Fruit fly (Drosophila melanogaster): ENCODE results near the gene CG6299.

The CG6299 gene

dm6 chrX:15511399-15511798 is 48.9 kb downstream of the CG6299 start:
- TF ChIP-seq odd (GFP tag; optimal IDR thresholded peaks at IDR 0.05) (no peak), gsb-n (tag; optimal IDR thresholded peaks at IDR 0.05) (no peak), CG30020 (tag; optimal IDR thresholded peaks at IDR 0.05) (no peak), nau (GFP tag; optimal IDR thresholded peaks at IDR 0.05) (no peak), ftz-f1 (GFP tag; optimal IDR thresholded peaks at IDR 0.05) (no peak), chn (GFP tag; optimal IDR thresholded peaks at IDR 0.05) (no peak), gfzf (GFP tag; optimal IDR thresholded peaks at IDR 0.05) (no peak), CG3281 (GFP tag; optimal IDR thresholded peaks at IDR 0.05) (no peak), CG2889 (GFP tag; IDR thresholded peaks at IDR 0.05) (no peak), fd102C (GFP tag; optimal IDR thresholded peaks at IDR 0.05) (no peak), Aef1 (GFP tag; IDR thresholded peaks at IDR 0.05) (no peak), CG10431 (GFP tag; optimal IDR thresholded peaks at IDR 0.05) (no peak), CG6683 (GFP tag; optimal IDR thresholded peaks at IDR 0.05) (no peak), klu (GFP tag; IDR thresholded peaks at IDR 0.05) (no peak), Dek (tag; optimal IDR thresholded peaks at IDR 0.05) (no peak), HmgZ (tag; optimal IDR thresholded peaks at IDR 0.05) (no peak), NK7.1 (GFP tag; optimal IDR thresholded peaks at IDR 0.05) (no peak), maf-S (GFP tag; optimal IDR thresholded peaks at IDR 0.05) (no peak), Meics (GFP tag; optimal IDR thresholded peaks at IDR 0.05) (no peak), chinmo (GFP tag; IDR thresholded peaks at IDR 0.05; ENCODE audit: partially characterized antibody) (no peak), mam (GFP tag; optimal IDR thresholded peaks at IDR 0.05) (peak; percentile 18), tup (GFP tag; optimal IDR thresholded peaks at IDR 0.05) (no peak), tin (GFP tag; optimal IDR thresholded peaks at IDR 0.05) (peak; percentile 14), pum (GFP tag; optimal IDR thresholded peaks at IDR 0.05) (no peak), CG14710 (tag; optimal IDR thresholded peaks at IDR 0.05) (no peak), CG5953 (GFP tag; IDR thresholded peaks at IDR 0.05) (no peak), onecut (GFP tag; IDR thresholded peaks at IDR 0.05) (no peak), CG2120 (GFP tag; optimal IDR thresholded peaks at IDR 0.05) (peak; percentile 50), peb (GFP tag; IDR thresholded peaks at IDR 0.05) (no peak), Dfd (GFP tag; optimal IDR thresholded peaks at IDR 0.05) (no peak), Dll (GFP tag; IDR thresholded peaks at IDR 0.05; ENCODE audit: partially characterized antibody) (no peak), CG10147 (GFP tag; optimal IDR thresholded peaks at IDR 0.05) (no peak), CG13424 (tag; optimal IDR thresholded peaks at IDR 0.05) (no peak), CG8388 (GFP tag; optimal IDR thresholded peaks at IDR 0.05) (no peak), CTCF (GFP tag; optimal IDR thresholded peaks at IDR 0.05) (no peak), sim (GFP tag; IDR thresholded peaks at IDR 0.05) (no peak), pb (GFP tag; optimal IDR thresholded peaks at IDR 0.05) (no peak), br (optimal IDR thresholded peaks at IDR 0.05) (no peak), CG3726 (GFP tag; IDR thresholded peaks at IDR 0.05) (no peak), Bdp1 (GFP tag; optimal IDR thresholded peaks at IDR 0.05) (no peak), CG4328 (GFP tag; optimal IDR thresholded peaks at IDR 0.05) (no peak), ttk (GFP tag; IDR thresholded peaks at IDR 0.05) (0 out of 2 replicates have a peak, but pooled peaks have one; percentile 12), dysf (GFP tag; IDR thresholded peaks at IDR 0.05) (0 out of 3 replicates have a peak, but pooled peaks have one; percentile 16), CG10979 (tag; optimal IDR thresholded peaks at IDR 0.05) (no peak), HHEX (GFP tag; optimal IDR thresholded peaks at IDR 0.05) (no peak), CG17612 (GFP tag; IDR thresholded peaks at IDR 0.05) (no peak), Stat92E (GFP tag; optimal IDR thresholded peaks at IDR 0.05) (no peak), seq (GFP tag; IDR thresholded peaks at IDR 0.05) (no peak), CG17359 (tag; optimal IDR thresholded peaks at IDR 0.05) (peak; percentile 40), ro (GFP tag; IDR thresholded peaks at IDR 0.05) (no peak), Chrac-16 (GFP tag; optimal IDR thresholded peaks at IDR 0.05) (peak; percentile 2), CG9437 (GFP tag; optimal IDR thresholded peaks at IDR 0.05) (no peak), cad (GFP tag; optimal IDR thresholded peaks at IDR 0.05) (no peak)
